Worm (Caenorhabditis elegans) whole organism, mixed stage, embryonic: ENCODE measurements around the gene F56A8.3.

ENCODE experiments used
- M03D4.4 ChIP-seq: sonication (generic microtip); optimal IDR thresholded peaks from 2 replicates; lab custom pipeline; 2017; ENCODE audit warnings: mild to moderate bottlenecking, missing genetic modification characterization, missing compliant biosample characterization
- bed-3 ChIP-seq: fragments of 200-800 bp; sonication (Bioruptor generic); optimal IDR thresholded peaks from 3 replicates; lab custom pipeline; 2018; ENCODE audit warnings: mild to moderate bottlenecking, missing genetic modification characterization, moderate library complexity, missing compliant biosample characterization
- blmp-1 ChIP-seq: fragments of 150-350 bp; optimal IDR thresholded peaks from 2 replicates; lab custom pipeline; 2014; ENCODE audit warnings: missing biosample characterization, missing genetic modification characterization
- ceh-39 ChIP-seq: fragments of 150-350 bp; optimal IDR thresholded peaks from 2 replicates; lab custom pipeline; 2014; ENCODE audit warnings: missing biosample characterization, missing genetic modification characterization
- ceh-43 ChIP-seq: fragments of 200-800 bp; sonication (Bioruptor generic); optimal IDR thresholded peaks from 2 replicates; lab custom pipeline; 2018; ENCODE audit warnings: mild to moderate bottlenecking, missing genetic modification characterization, moderate library complexity, missing compliant biosample characterization
- ceh-83 ChIP-seq: fragments of 200-800 bp; sonication (Bioruptor generic); optimal IDR thresholded peaks from 2 replicates; lab custom pipeline; 2018; ENCODE audit warnings: mild to moderate bottlenecking, missing genetic modification characterization, missing compliant biosample characterization
- ces-1 ChIP-seq: fragments of 150-350 bp; optimal IDR thresholded peaks from 2 replicates; lab custom pipeline; 2014; ENCODE audit warnings: missing biosample characterization, missing genetic modification reagents, missing genetic modification characterization
- cnd-1 ChIP-seq: fragments of 200-800 bp; sonication (Bioruptor generic); optimal IDR thresholded peaks from 2 replicates; lab custom pipeline; 2018; ENCODE audit warnings: mild to moderate bottlenecking, missing genetic modification characterization, missing compliant biosample characterization
- drap-1 ChIP-seq: fragments of 200-800 bp; sonication (Bioruptor generic); optimal IDR thresholded peaks from 3 replicates; lab custom pipeline; 2018; ENCODE audit warnings: mild to moderate bottlenecking, missing genetic modification characterization, missing compliant biosample characterization
- elt-1 ChIP-seq: sonication (generic microtip); optimal IDR thresholded peaks from 2 replicates; lab custom pipeline; 2017; ENCODE audit warnings: missing genetic modification characterization, mild to moderate bottlenecking, missing compliant biosample characterization, antibody characterized with exemption, moderate library complexity, borderline replicate concordance; ENCODE audit not compliant: insufficient read depth
- elt-3 ChIP-seq: fragments of 150-350 bp; optimal IDR thresholded peaks from 2 replicates; lab custom pipeline; 2014; ENCODE audit warnings: missing biosample characterization, missing genetic modification characterization
- flh-1 ChIP-seq: fragments of 200-800 bp; sonication (Bioruptor generic); optimal IDR thresholded peaks from 2 replicates; lab custom pipeline; 2018; ENCODE audit warnings: mild to moderate bottlenecking, missing genetic modification characterization, moderate library complexity, missing compliant biosample characterization
- ham-2 ChIP-seq: fragments of 200-800 bp; sonication (Bioruptor generic); optimal IDR thresholded peaks from 2 replicates; lab custom pipeline; 2018; ENCODE audit warnings: mild to moderate bottlenecking, missing genetic modification characterization, missing compliant biosample characterization
- hlh-1 ChIP-seq: fragments of 150-350 bp; optimal IDR thresholded peaks from 2 replicates; lab custom pipeline; 2014; ENCODE audit warnings: missing biosample characterization, missing genetic modification reagents, missing genetic modification characterization
- lin-13 ChIP-seq: fragments of 150-350 bp; optimal IDR thresholded peaks from 2 replicates; lab custom pipeline; 2014; ENCODE audit warnings: missing biosample characterization, missing genetic modification characterization
- lin-32 ChIP-seq: fragments of 200-800 bp; sonication (Bioruptor generic); optimal IDR thresholded peaks from 2 replicates; lab custom pipeline; 2018; ENCODE audit warnings: mild to moderate bottlenecking, missing genetic modification characterization, missing compliant biosample characterization
- lsy-2 ChIP-seq: fragments of 150-350 bp; optimal IDR thresholded peaks from 2 replicates; lab custom pipeline; 2014; ENCODE audit warnings: missing biosample characterization, missing genetic modification characterization
- mab-5 ChIP-seq: fragments of 150-350 bp; optimal IDR thresholded peaks from 2 replicates; lab custom pipeline; 2014; ENCODE audit warnings: missing biosample characterization, missing genetic modification characterization
- mep-1 ChIP-seq: fragments of 150-350 bp; optimal IDR thresholded peaks from 2 replicates; lab custom pipeline; 2017; ENCODE audit warnings: missing biosample characterization, missing genetic modification reagents, missing genetic modification characterization, inconsistent platforms
- mls-2 ChIP-seq: sonication (generic microtip); optimal IDR thresholded peaks from 2 replicates; lab custom pipeline; 2016; ENCODE audit warnings: mild to moderate bottlenecking, missing genetic modification characterization, moderate library complexity, missing compliant biosample characterization
- nhr-12 ChIP-seq: fragments of 150-350 bp; optimal IDR thresholded peaks from 2 replicates; lab custom pipeline; 2014; ENCODE audit warnings: missing biosample characterization, missing genetic modification characterization
- nhr-2 ChIP-seq: fragments of 150-350 bp; optimal IDR thresholded peaks from 2 replicates; lab custom pipeline; 2014; ENCODE audit warnings: missing biosample characterization, missing genetic modification characterization
- nhr-237 ChIP-seq: fragments of 150-350 bp; optimal IDR thresholded peaks from 2 replicates; lab custom pipeline; 2014; ENCODE audit warnings: missing biosample characterization, missing genetic modification characterization
- nhr-28 ChIP-seq: fragments of 150-350 bp; optimal IDR thresholded peaks from 2 replicates; lab custom pipeline; 2014; ENCODE audit warnings: missing biosample characterization, missing genetic modification characterization
- nhr-76 ChIP-seq: sonication (generic microtip); optimal IDR thresholded peaks from 2 replicates; lab custom pipeline; 2017; ENCODE audit warnings: missing biosample characterization, missing genetic modification characterization
- pha-4 ChIP-seq: fragments of 150-350 bp; optimal IDR thresholded peaks from 2 replicates; lab custom pipeline; 2018; ENCODE audit warnings: missing biosample characterization, missing genetic modification reagents, missing genetic modification characterization
- sem-2 ChIP-seq: fragments of 200-800 bp; sonication (Bioruptor generic); optimal IDR thresholded peaks from 2 replicates; lab custom pipeline; 2018; ENCODE audit warnings: mild to moderate bottlenecking, missing genetic modification characterization, missing compliant biosample characterization
- snpc-4 ChIP-seq: fragments of 150-350 bp; optimal IDR thresholded peaks from 2 replicates; lab custom pipeline; 2014; ENCODE audit warnings: missing biosample characterization, missing genetic modification characterization
- sptf-1 ChIP-seq: sonication (generic microtip); optimal IDR thresholded peaks from 2 replicates; lab custom pipeline; 2017; ENCODE audit warnings: mild to moderate bottlenecking, missing genetic modification characterization, moderate library complexity, missing compliant biosample characterization
- tbx-8 ChIP-seq: fragments of 200-800 bp; sonication (Bioruptor generic); optimal IDR thresholded peaks from 2 replicates; lab custom pipeline; 2018; ENCODE audit warnings: mild to moderate bottlenecking, missing genetic modification characterization, moderate library complexity, missing compliant biosample characterization
- unc-120 ChIP-seq: sonication (generic microtip); optimal IDR thresholded peaks from 2 replicates; lab custom pipeline; 2017; ENCODE audit warnings: missing genetic modification characterization, missing compliant biosample characterization; ENCODE audit not compliant: poor library complexity, severe bottlenecking
- unc-39 ChIP-seq: fragments of 150-350 bp; optimal IDR thresholded peaks from 2 replicates; lab custom pipeline; 2014; ENCODE audit warnings: missing biosample characterization, missing genetic modification characterization
- unc-62 ChIP-seq: fragments of 150-350 bp; optimal IDR thresholded peaks from 2 replicates; lab custom pipeline; 2014; ENCODE audit warnings: missing biosample characterization, missing genetic modification reagents, missing genetic modification characterization
- zip-8 ChIP-seq: fragments of 150-350 bp; optimal IDR thresholded peaks from 2 replicates; lab custom pipeline; 2014; ENCODE audit warnings: missing biosample characterization, missing genetic modification characterization
- ztf-11 ChIP-seq: fragments of 150-350 bp; optimal IDR thresholded peaks from 2 replicates; lab custom pipeline; 2014; ENCODE audit warnings: missing biosample characterization, missing genetic modification characterization

Gene F56A8.3

DNA sequence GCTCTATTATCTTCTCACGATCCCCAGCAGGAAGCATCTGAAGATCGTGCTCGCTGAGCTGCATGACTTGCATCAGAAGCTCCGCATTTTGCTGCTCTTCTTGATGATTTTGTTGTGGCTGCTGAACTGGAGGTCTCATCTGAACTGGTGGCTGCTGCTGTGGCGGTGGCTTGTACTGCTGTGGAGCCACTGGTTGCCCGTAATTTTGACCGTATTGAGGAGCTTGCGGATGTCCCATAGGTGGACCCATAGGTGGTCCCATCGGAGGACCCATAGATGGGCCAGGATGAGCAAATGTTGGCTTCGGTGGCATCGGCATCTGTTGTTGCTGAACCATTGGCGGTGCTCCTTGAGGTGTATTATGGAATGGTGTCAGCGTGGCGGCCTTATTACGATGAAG is 10.4 kb downstream of the F56A8.3 start:
- TF ChIP-seq unc-39 (tag; lab: Kevin White, UChicago) (no peak), unc-120 (tag; lab: Kevin White, UChicago) (no peak), lin-13 (tag; lab: Kevin White, UChicago) (no peak), nhr-28 (tag; lab: Kevin White, UChicago) (no peak)

DNA sequence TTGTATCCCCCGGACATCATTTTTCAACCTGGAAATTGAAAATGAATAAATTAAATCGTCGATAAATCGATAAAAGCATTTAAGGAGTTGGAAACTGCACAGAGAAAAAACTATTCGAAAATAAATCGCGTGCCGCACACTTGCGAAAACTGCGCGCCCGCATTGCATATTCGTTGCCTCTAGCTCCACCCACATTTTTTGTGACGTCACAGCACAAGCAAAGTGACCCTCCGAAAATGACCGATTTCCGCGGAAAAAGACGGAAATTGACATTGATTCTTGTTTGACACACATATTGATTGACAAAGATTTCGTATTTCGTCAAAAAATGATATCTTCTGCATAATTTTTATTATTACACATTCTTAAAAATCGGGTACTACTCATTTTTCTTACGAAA is 12.2 kb downstream of the F56A8.3 start, which contains the start of gene cpf-2:
Gene cpf-2 (minus strand): TSS at position 28 of the 400 bp plus-strand sequence.
- TF ChIP-seq nhr-28 (tag; lab: Kevin White, UChicago) = no peak
- peak; percentile 83 for TF ChIP-seq sptf-1 (tag; lab: Kevin White, UChicago)
- TF ChIP-seq zip-8 (tag; lab: Kevin White, UChicago) = peak; percentile 80
- TF ChIP-seq ceh-43 (GFP tag; lab: Kevin White, UChicago) = peak; percentile 43
- TF ChIP-seq ham-2 = peak; percentile 50
- peak; percentile 26 for TF ChIP-seq lin-32 (GFP tag; lab: Kevin White, UChicago)
- no peak for TF ChIP-seq blmp-1 (tag; lab: Kevin White, UChicago)
- TF ChIP-seq elt-1 = no peak
- peak; percentile 53 for TF ChIP-seq ztf-11
- peak; percentile 55 for TF ChIP-seq cnd-1
- no peak for TF ChIP-seq flh-1
- peak; percentile 42 for TF ChIP-seq sem-2
- TF ChIP-seq lsy-2 (tag; lab: Kevin White, UChicago) = peak; percentile 60
- TF ChIP-seq unc-120 (tag; lab: Kevin White, UChicago) = peak; percentile 46
- TF ChIP-seq mab-5 = no peak
- TF ChIP-seq bed-3 (GFP tag; lab: Kevin White, UChicago) = peak; percentile 55
- TF ChIP-seq ceh-83 (GFP tag; lab: Kevin White, UChicago) = no peak
- TF ChIP-seq M03D4.4 (tag; lab: Kevin White, UChicago) = peak; percentile 58
- TF ChIP-seq snpc-4 (tag; lab: Kevin White, UChicago) = no peak
- peak; percentile 54 for TF ChIP-seq pha-4
- TF ChIP-seq unc-39 (tag; lab: Kevin White, UChicago) = no peak
- TF ChIP-seq ceh-39 (tag; lab: Kevin White, UChicago) = peak; percentile 31
- TF ChIP-seq mls-2 (tag; lab: Kevin White, UChicago) = peak; percentile 79
- TF ChIP-seq unc-62 (GFP tag; lab: Kevin White, UChicago) = no peak
- TF ChIP-seq lin-13 (tag; lab: Kevin White, UChicago) = peak; percentile 63
- peak; percentile 34 for TF ChIP-seq ces-1 (GFP tag; lab: Kevin White, UChicago)
- TF ChIP-seq nhr-12 (tag; lab: Kevin White, UChicago) = peak; percentile 64
- no peak for TF ChIP-seq tbx-8
- TF ChIP-seq mep-1 (tag; lab: Kevin White, UChicago) = peak; percentile 58
- TF ChIP-seq nhr-2 (tag; lab: Kevin White, UChicago) = peak; percentile 29
- peak; percentile 39 for TF ChIP-seq nhr-237 (tag; lab: Kevin White, UChicago)
- no peak for TF ChIP-seq elt-3 (tag; lab: Kevin White, UChicago)
- TF ChIP-seq drap-1 = peak; percentile 77
- peak; percentile 36 for TF ChIP-seq hlh-1 (tag; lab: Kevin White, UChicago)
- TF ChIP-seq nhr-76 (tag; lab: Kevin White, UChicago) = no peak
- TF ChIP-seq, all 35 proteins: peak for 23

DNA sequence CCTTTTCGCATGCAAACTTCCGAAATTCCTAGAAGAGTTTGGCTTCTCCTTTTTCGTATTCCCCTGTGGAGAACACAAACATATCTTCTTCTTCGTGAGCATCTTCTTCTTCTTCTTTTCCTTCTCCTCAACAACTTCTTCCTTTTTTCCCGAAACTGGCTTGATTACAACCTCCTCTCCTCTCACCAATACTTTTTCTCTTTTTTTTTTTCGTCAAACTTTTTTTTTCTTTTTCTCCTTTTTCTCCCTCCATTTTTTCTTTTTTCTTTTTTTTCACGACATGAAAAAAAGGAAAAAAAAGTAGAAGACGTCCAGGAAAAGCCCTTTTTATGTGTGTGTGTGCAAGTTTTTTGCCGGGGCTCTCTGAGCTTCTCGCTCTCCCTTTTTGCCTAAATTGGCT is 14.2 kb downstream of the F56A8.3 start:
- no peak for TF ChIP-seq tbx-8
- TF ChIP-seq ces-1 (GFP tag; lab: Kevin White, UChicago) = peak; percentile 35
- no peak for TF ChIP-seq unc-39 (tag; lab: Kevin White, UChicago)
- TF ChIP-seq, all 35 proteins: peak for 1

DNA sequence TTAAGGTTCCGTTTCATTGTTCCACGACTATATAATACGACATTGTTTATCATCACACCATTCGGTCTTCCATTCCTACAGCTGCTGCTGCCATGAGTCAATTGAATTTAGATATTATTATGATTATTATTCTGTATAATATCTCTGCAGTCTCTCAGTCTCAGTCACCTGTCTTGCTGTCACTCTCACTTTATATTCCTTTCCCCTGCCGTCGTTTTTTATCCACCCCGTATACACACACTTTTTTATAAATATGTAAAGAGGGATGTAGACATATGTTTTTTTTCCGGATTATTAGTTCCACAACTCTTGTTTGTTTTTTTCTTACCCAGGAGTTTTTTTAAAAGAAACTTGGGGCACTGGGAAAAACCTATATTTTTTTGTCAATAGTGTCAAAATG is 15.5 kb downstream of the F56A8.3 start:
- TF ChIP-seq nhr-237 (tag; lab: Kevin White, UChicago) (no peak), zip-8 (tag; lab: Kevin White, UChicago) (no peak), blmp-1 (tag; lab: Kevin White, UChicago) (no peak), mab-5 (no peak), sem-2 (no peak), mls-2 (tag; lab: Kevin White, UChicago) (no peak), nhr-28 (tag; lab: Kevin White, UChicago) (no peak), nhr-2 (tag; lab: Kevin White, UChicago) (no peak), unc-120 (tag; lab: Kevin White, UChicago) (no peak), flh-1 (no peak), cnd-1 (no peak), ham-2 (no peak), lin-13 (tag; lab: Kevin White, UChicago) (no peak)
